Worm (Caenorhabditis elegans): Measurements from ENCODE around the gene nhx-1.
A peak's percentile ranks its signal among the peaks of the same experiment; 100 is the strongest.

Gene nhx-1

DNA sequence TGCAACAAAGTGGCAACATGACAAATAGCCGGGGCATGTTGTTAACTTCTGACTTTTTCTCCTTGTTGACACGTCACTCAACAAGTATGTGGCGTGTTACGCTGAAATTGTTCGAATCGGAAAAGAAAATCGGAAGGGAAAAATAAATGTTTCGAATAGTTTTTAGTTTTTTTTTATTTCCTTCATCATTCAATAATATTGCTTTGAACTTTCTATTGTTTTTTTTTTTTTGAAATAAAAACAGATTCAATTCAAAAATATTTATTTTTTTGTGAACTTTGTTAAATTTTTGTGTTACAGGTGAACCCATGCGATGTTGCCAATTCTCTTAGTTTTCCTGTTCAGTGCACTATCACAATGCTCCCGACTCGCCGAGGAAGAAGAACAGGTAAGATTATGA, 32.7 kb downstream of the nhx-1 start, which contains the start of gene cpd-2:
TSS of gene cpd-2 (plus strand) at position 301 of the 400 bp plus-strand sequence.
- TF ChIP-seq hmg-1.2 (GFP tag; IDR thresholded peaks at IDR 0.05) (no peak), sdz-38 (tag; optimal IDR thresholded peaks at IDR 0.05) (no peak), madf-10 (tag; optimal IDR thresholded peaks at IDR 0.05) (no peak)

- no peak for TF ChIP-seq snpc-1.3 (tag; optimal IDR thresholded peaks at IDR 0.05; ENCODE audit: insufficient read depth)
- no peak for TF ChIP-seq zfh-2 (GFP tag; conservative IDR thresholded peaks at IDR 0.05)
- TF ChIP-seq F37B4.10 (GFP tag; IDR thresholded peaks at IDR 0.05): no peak
- TF ChIP-seq mxl-1 (tag; optimal IDR thresholded peaks at IDR 0.05): no peak
- TF ChIP-seq ceh-79 (tag; optimal IDR thresholded peaks at IDR 0.05): no peak
- no peak for TF ChIP-seq nhr-80 (tag; optimal IDR thresholded peaks at IDR 0.05)
- no peak for TF ChIP-seq B0336.3 (GFP tag; IDR thresholded peaks at IDR 0.05)
Observed at ce11 chrX:16055245-16055644, 38.3 kb downstream of the nhx-1 start, which contains the start of gene T27A8.7. Gene T27A8.7 (plus strand): TSS chrX:16055545.

ce11 chrX:16056404-16056803, 39.5 kb downstream of the nhx-1 start:
- peak; percentile 74; the same call in 1 of the 2 replicates for TF ChIP-seq madf-3 (GFP tag; IDR thresholded peaks at IDR 0.05)
- TF ChIP-seq lin-54 (GFP tag; optimal IDR thresholded peaks at IDR 0.05): peak; percentile 93
- peak; percentile 71 for TF ChIP-seq ceh-100 (GFP tag; IDR thresholded peaks at IDR 0.05)
- peak; percentile 77 for TF ChIP-seq ceh-79 (tag; optimal IDR thresholded peaks at IDR 0.05)
- no peak; the same call in 1 of the 2 replicates for TF ChIP-seq lin-26 (GFP tag; IDR thresholded peaks at IDR 0.05)
- peak; percentile 94 for TF ChIP-seq pbrm-1 (GFP tag; IDR thresholded peaks at IDR 0.05)
- peak; percentile 90 for TF ChIP-seq zfh-2 (GFP tag; conservative IDR thresholded peaks at IDR 0.05)
- peak; percentile 56 for TF ChIP-seq athp-1 (tag; optimal IDR thresholded peaks at IDR 0.05)
- TF ChIP-seq B0019.2 (GFP tag; conservative IDR thresholded peaks at IDR 0.05): no peak
- TF ChIP-seq dpff-1 (tag; optimal IDR thresholded peaks at IDR 0.05): peak; percentile 92
- TF ChIP-seq rpc-1 (optimal IDR thresholded peaks at IDR 0.05): peak; percentile 26
- no peak for TF ChIP-seq rpc-1 (tag; optimal IDR thresholded peaks at IDR 0.05)
- no peak for TF ChIP-seq xnd-1 (tag; optimal IDR thresholded peaks at IDR 0.05)
- no peak for TF ChIP-seq attf-6 (GFP tag; IDR thresholded peaks at IDR 0.05)
- TF ChIP-seq nfyb-1 (GFP tag; IDR thresholded peaks at IDR 0.05): peak; percentile 98
- TF ChIP-seq C06A6.2 (GFP tag; conservative IDR thresholded peaks at IDR 0.05): peak; percentile 96
- TF ChIP-seq mxl-1 (tag; optimal IDR thresholded peaks at IDR 0.05): peak; percentile 22
- peak; percentile 6 for TF ChIP-seq zim-3 (tag; optimal IDR thresholded peaks at IDR 0.05)
- no peak for TF ChIP-seq fkh-3 (tag; optimal IDR thresholded peaks at IDR 0.05)
- peak; percentile 36 for TF ChIP-seq F33H1.4 (GFP tag; IDR thresholded peaks at IDR 0.05)
- peak; percentile 99 for TF ChIP-seq Y56A3A.18 (GFP tag; IDR thresholded peaks at IDR 0.05)
- TF ChIP-seq ztf-22 (GFP tag; optimal IDR thresholded peaks at IDR 0.05): peak; percentile 94
- peak; percentile 98 for TF ChIP-seq repo-1 (tag; optimal IDR thresholded peaks at IDR 0.05)
- peak; percentile 93 for TF ChIP-seq ekl-4 (GFP tag; IDR thresholded peaks at IDR 0.05)
- TF ChIP-seq hlh-12 (tag; optimal IDR thresholded peaks at IDR 0.05): no peak
- TF ChIP-seq aptf-2 (GFP tag; conservative IDR thresholded peaks at IDR 0.05): 0 out of 2 replicates have a peak, but pooled peaks have one; percentile 50
- peak; percentile 59 for TF ChIP-seq snpc-4 (GFP tag; optimal IDR thresholded peaks at IDR 0.05)
- TF ChIP-seq snpc-4 (tag; optimal IDR thresholded peaks at IDR 0.05): peak in 3 of 4 experiments; percentile 82 to 90 (median 89)
- peak; percentile 0 for TF ChIP-seq lsy-27 (tag; optimal IDR thresholded peaks at IDR 0.05; ENCODE audit: borderline replicate concordance, insufficient read depth)
- TF ChIP-seq lir-1 (GFP tag; conservative IDR thresholded peaks at IDR 0.05): peak; percentile 89
- TF ChIP-seq T26A5.8 (tag; optimal IDR thresholded peaks at IDR 0.05): no peak
- peak; percentile 91 for TF ChIP-seq F52B5.7 (tag; optimal IDR thresholded peaks at IDR 0.05)
- peak; percentile 11 for TF ChIP-seq unc-130 (GFP tag; optimal IDR thresholded peaks at IDR 0.05)
- TF ChIP-seq ztf-25 (GFP tag; IDR thresholded peaks at IDR 0.05): no peak
- peak; percentile 98 for TF ChIP-seq ZK185.1 (tag; optimal IDR thresholded peaks at IDR 0.05; ENCODE audit: poor library complexity, severe bottlenecking)
- no peak for TF ChIP-seq F39B2.1 (GFP tag; IDR thresholded peaks at IDR 0.05)
- TF ChIP-seq akir-1 (GFP tag; optimal IDR thresholded peaks at IDR 0.05): no peak
- peak; percentile 96 for TF ChIP-seq F10E7.11 (tag; optimal IDR thresholded peaks at IDR 0.05)
- peak; percentile 98 for TF ChIP-seq B0336.3 (GFP tag; IDR thresholded peaks at IDR 0.05)
- TF ChIP-seq lsl-1 (GFP tag; optimal IDR thresholded peaks at IDR 0.05): no peak

All from whole organism, young adult.